Worm (Caenorhabditis elegans) whole organism, L2 larva: Measurements from ENCODE around the gene mec-1.

Experiments used
- Y55F3AM.14 ChIP-seq: fragments of 200-800 bp; sonication (Bioruptor generic); optimal IDR thresholded peaks from 2 replicates; lab custom pipeline; 2018; ENCODE audit warnings: mild to moderate bottlenecking, missing genetic modification characterization, missing compliant biosample characterization
- aly-2 ChIP-seq: fragments of 150-350 bp; optimal IDR thresholded peaks from 2 replicates; lab custom pipeline; 2014; ENCODE audit warnings: missing biosample characterization, missing genetic modification characterization
- blmp-1 ChIP-seq: sonication (generic microtip); optimal IDR thresholded peaks from 2 replicates; lab custom pipeline; 2017; ENCODE audit warnings: missing genetic modification characterization, mild to moderate bottlenecking, missing compliant biosample characterization, antibody characterized with exemption, moderate library complexity; ENCODE audit not compliant: insufficient read depth
- fos-1 ChIP-seq: fragments of 150-350 bp; optimal IDR thresholded peaks from 2 replicates; lab custom pipeline; 2014; ENCODE audit warnings: missing biosample characterization, missing genetic modification characterization
- nhr-23 ChIP-seq: fragments of 150-350 bp; optimal IDR thresholded peaks from 2 replicates; lab custom pipeline; 2014; ENCODE audit warnings: missing biosample characterization, missing genetic modification reagents, missing genetic modification characterization
- snpc-4 ChIP-seq: fragments of 150-350 bp; optimal IDR thresholded peaks from 2 replicates; lab custom pipeline; 2014; ENCODE audit warnings: missing biosample characterization, missing genetic modification characterization
- unc-62 ChIP-seq: fragments of 150-350 bp; optimal IDR thresholded peaks from 2 replicates; lab custom pipeline; 2014; ENCODE audit warnings: missing biosample characterization, missing genetic modification reagents, missing genetic modification characterization

ce11 chrV:7003850-7004249, 47.5 kb downstream of the mec-1 start, which contains the start of gene srab-4:
- TF ChIP-seq nhr-23 (no peak), Y55F3AM.14 (GFP tag; lab: Kevin White, UChicago) (no peak), fos-1 (tag; lab: Kevin White, UChicago) (no peak), snpc-4 (tag; lab: Kevin White, UChicago) (no peak), aly-2 (tag; lab: Kevin White, UChicago) (no peak), blmp-1 (tag; lab: Kevin White, UChicago) (no peak), unc-62 (no peak)
